Fruit fly (Drosophila melanogaster) whole organism, pupa: ENCODE data around the gene CG15546.

Source experiments
- CG10348 ChIP-seq: fragments of 200-800 bp; sonication (Bioruptor generic); IDR thresholded peaks from 2 replicates; pipeline ENCODE4 v1.3.6; 2022; ENCODE audit warnings: missing biosample characterization, missing genetic modification characterization
- CG13204 ChIP-seq: fragments of 200-800 bp; sonication (Bioruptor generic); optimal IDR thresholded peaks from 2 replicates; lab custom pipeline; 2018; ENCODE audit warnings: missing biosample characterization, mild to moderate bottlenecking, missing genetic modification characterization, moderate library complexity
- CG14655 ChIP-seq: fragments of 200-800 bp; sonication (Bioruptor generic); optimal IDR thresholded peaks from 3 replicates; lab custom pipeline; 2017; ENCODE audit warnings: mild to moderate bottlenecking, missing biosample characterization, missing genetic modification reagents, missing genetic modification characterization
- CG15710 ChIP-seq: fragments of 200-800 bp; sonication (Bioruptor generic); optimal IDR thresholded peaks from 2 replicates; lab custom pipeline; 2018; ENCODE audit warnings: missing biosample characterization, mild to moderate bottlenecking, missing genetic modification characterization, moderate library complexity
- CG17806 ChIP-seq: fragments of 200-800 bp; sonication (Bioruptor generic); optimal IDR thresholded peaks from 2 replicates; lab custom pipeline; 2018; ENCODE audit warnings: missing biosample characterization, mild to moderate bottlenecking, missing genetic modification characterization, moderate library complexity
- CG32121 ChIP-seq: fragments of 200-800 bp; sonication (Bioruptor generic); IDR thresholded peaks from 2 replicates; pipeline ENCODE4 v1.3.6; 2022; ENCODE audit warnings: missing biosample characterization, missing genetic modification characterization
- CG4496 ChIP-seq: fragments of 200-800 bp; sonication (Bioruptor generic); IDR thresholded peaks from 3 replicates; pipeline ENCODE4 v1.3.6; 2022; ENCODE audit warnings: missing biosample characterization, missing genetic modification characterization
- CG8159 ChIP-seq: fragments of 200-800 bp; sonication (Bioruptor generic); optimal IDR thresholded peaks from 3 replicates; lab custom pipeline; 2018; ENCODE audit warnings: missing biosample characterization, mild to moderate bottlenecking, missing genetic modification characterization, moderate library complexity
- CG8301 ChIP-seq: fragments of 200-800 bp; sonication (Bioruptor generic); optimal IDR thresholded peaks from 2 replicates; lab custom pipeline; 2018; ENCODE audit warnings: missing biosample characterization, mild to moderate bottlenecking, missing genetic modification characterization
- CG9948 ChIP-seq: fragments of 200-800 bp; sonication (Bioruptor generic); optimal IDR thresholded peaks from 2 replicates; lab custom pipeline; 2018; ENCODE audit warnings: missing biosample characterization, mild to moderate bottlenecking, missing genetic modification characterization, moderate library complexity
- D1 ChIP-seq: fragments of 200-800 bp; sonication (Bioruptor generic); optimal IDR thresholded peaks from 2 replicates; lab custom pipeline; 2018; ENCODE audit warnings: missing biosample characterization, mild to moderate bottlenecking, missing genetic modification characterization, moderate library complexity
- EcR ChIP-seq: fragments of 200-800 bp; sonication (Bioruptor generic); optimal IDR thresholded peaks from 3 replicates; lab custom pipeline; 2019; ENCODE audit warnings: missing biosample characterization, missing genetic modification characterization, mild to moderate bottlenecking, moderate library complexity, missing genetic modification reagents
- Ets98B ChIP-seq: fragments of 200-800 bp; sonication (Bioruptor generic); IDR thresholded peaks from 2 replicates; pipeline ENCODE4 v1.3.6; 2022; ENCODE audit warnings: missing biosample characterization, missing genetic modification characterization
- Pif1A ChIP-seq: fragments of 200-800 bp; sonication (Bioruptor generic); optimal IDR thresholded peaks from 3 replicates; lab custom pipeline; 2016; ENCODE audit warnings: missing biosample characterization, missing genetic modification characterization
- Pif1B ChIP-seq: fragments of 200-800 bp; sonication (Bioruptor generic); optimal IDR thresholded peaks from 3 replicates; lab custom pipeline; 2016; ENCODE audit warnings: missing biosample characterization, missing genetic modification characterization
- Snoo ChIP-seq: fragments of 200-800 bp; sonication (Bioruptor generic); optimal IDR thresholded peaks from 3 replicates; lab custom pipeline; 2017; ENCODE audit warnings: missing biosample characterization, mild to moderate bottlenecking, missing genetic modification characterization, inconsistent platforms
- fd96Ca ChIP-seq: fragments of 200-800 bp; sonication (Bioruptor generic); IDR thresholded peaks from 3 replicates; pipeline ENCODE4 v1.3.6; 2022; ENCODE audit warnings: missing biosample characterization, missing genetic modification characterization
- gl ChIP-seq: fragments of 200-800 bp; sonication (Bioruptor generic); optimal IDR thresholded peaks from 2 replicates; lab custom pipeline; 2018; ENCODE audit warnings: missing biosample characterization, mild to moderate bottlenecking, missing genetic modification characterization
- rn ChIP-seq: fragments of 200-800 bp; sonication (Bioruptor generic); IDR thresholded peaks from 2 replicates; pipeline ENCODE4 v1.3.6; 2022; ENCODE audit warnings: missing biosample characterization, missing genetic modification characterization

Gene CG15546

dm6 chr3R:30880024-30880423, 4.0 kb upstream of the CG15546 start:
- TF ChIP-seq EcR (GFP tag; lab: Kevin White, UChicago) (no peak), fd96Ca (GFP tag; lab: Robert Waterston, UW) (no peak), CG17806 (tag; lab: Kevin White, UChicago) (no peak), D1 (tag; lab: Kevin White, UChicago) (no peak)

dm6 chr3R:30878105-30878504, 2.1 kb upstream of the CG15546 start:
- TF ChIP-seq fd96Ca (GFP tag; lab: Robert Waterston, UW): no peak
- no peak for TF ChIP-seq gl (tag; lab: Kevin White, UChicago)
- TF ChIP-seq EcR (GFP tag; lab: Kevin White, UChicago): no peak
- no peak for TF ChIP-seq CG32121 (GFP tag; lab: Robert Waterston, UW)
- TF ChIP-seq CG8159 (tag; lab: Kevin White, UChicago): no peak
- TF ChIP-seq Pif1B (GFP tag; lab: Kevin White, UChicago): no peak
- TF ChIP-seq Ets98B (GFP tag; lab: Robert Waterston, UW): no peak
- no peak for TF ChIP-seq CG13204 (GFP tag; lab: Kevin White, UChicago)
- no peak for TF ChIP-seq D1 (tag; lab: Kevin White, UChicago)

- peak; percentile 1 for TF ChIP-seq CG13204 (GFP tag; lab: Kevin White, UChicago)
- 0 out of 3 replicates have a peak, but pooled peaks have one; percentile 58 for TF ChIP-seq CG4496 (GFP tag; lab: Robert Waterston, UW)
- TF ChIP-seq fd96Ca (GFP tag; lab: Robert Waterston, UW): 0 out of 3 replicates have a peak, but pooled peaks have one; percentile 16
- TF ChIP-seq Pif1A (GFP tag; lab: Kevin White, UChicago): no peak
- peak; percentile 38; the same call in 1 of the 2 replicates for TF ChIP-seq Ets98B (GFP tag; lab: Robert Waterston, UW)
- TF ChIP-seq CG32121 (GFP tag; lab: Robert Waterston, UW): 0 out of 2 replicates have a peak, but pooled peaks have one; percentile 11
- peak; percentile 18 for TF ChIP-seq CG8301 (tag; lab: Kevin White, UChicago)
- peak; percentile 38 for TF ChIP-seq CG14655
- TF ChIP-seq gl (tag; lab: Kevin White, UChicago): no peak
Measured at dm6 chr3R:30874679-30875078, 1.3 kb downstream of the CG15546 start.

- TF ChIP-seq fd96Ca (GFP tag; lab: Robert Waterston, UW) (no peak), CG8301 (tag; lab: Kevin White, UChicago) (peak; percentile 72), CG10348 (no peak), CG14655 (peak; percentile 77)
- TF ChIP-seq, all 21 proteins: peak for 2
Measured at dm6 chr3R:30872301-30873044, 3.5 kb downstream of the CG15546 start, which contains the start of gene CG15545. CG15545 (minus strand) TSS chr3R:30872351.

- TF ChIP-seq CG4496 (GFP tag; lab: Robert Waterston, UW) (0 out of 3 replicates have a peak, but pooled peaks have one; percentile 11), rn (GFP tag; lab: Robert Waterston, UW) (no peak), D1 (tag; lab: Kevin White, UChicago) (peak; percentile 18)
- TF ChIP-seq, all 21 proteins: peak for 2
Measured at dm6 chr3R:30870317-30870878, 5.6 kb downstream of the CG15546 start.

dm6 chr3R:30867232-30867631, 8.8 kb downstream of the CG15546 start, which contains the start of gene Cpr100A:
Cpr100A (plus strand) TSS chr3R:30867521.
- TF ChIP-seq Pif1A (GFP tag; lab: Kevin White, UChicago) (no peak), CG15710 (tag; lab: Kevin White, UChicago) (no peak), CG13204 (GFP tag; lab: Kevin White, UChicago) (peak; percentile 38), EcR (GFP tag; lab: Kevin White, UChicago) (peak; percentile 57), CG9948 (tag; lab: Kevin White, UChicago) (no peak)

dm6 chr3R:30865883-30866282, 10.1 kb downstream of the CG15546 start:
- TF ChIP-seq EcR (GFP tag; lab: Kevin White, UChicago) (no peak), CG13204 (GFP tag; lab: Kevin White, UChicago) (no peak), CG8159 (tag; lab: Kevin White, UChicago) (no peak), CG17806 (tag; lab: Kevin White, UChicago) (no peak), fd96Ca (GFP tag; lab: Robert Waterston, UW) (no peak), CG15710 (tag; lab: Kevin White, UChicago) (no peak), CG4496 (GFP tag; lab: Robert Waterston, UW) (no peak), CG10348 (no peak), Pif1A (GFP tag; lab: Kevin White, UChicago) (no peak), Snoo (tag; lab: Kevin White, UChicago) (no peak), Ets98B (GFP tag; lab: Robert Waterston, UW) (no peak), CG14655 (no peak), CG8301 (tag; lab: Kevin White, UChicago) (no peak), CG9948 (tag; lab: Kevin White, UChicago) (no peak), gl (tag; lab: Kevin White, UChicago) (no peak)
- TF ChIP-seq, all 21 proteins: peak for 0
